Worm (Caenorhabditis elegans) whole organism, late embryonic: ENCODE measurements around the gene nspc-10.

Source experiments
- C38D4.7 ChIP-seq: fragments of 200-800 bp; sonication (Bioruptor generic); optimal IDR thresholded peaks from 2 replicates; lab custom pipeline; 2018; ENCODE audit warnings: mild to moderate bottlenecking, missing genetic modification characterization, moderate library complexity, missing compliant biosample characterization
- F13H6.1 ChIP-seq: sonication (generic microtip); optimal IDR thresholded peaks from 2 replicates; lab custom pipeline; 2016; ENCODE audit warnings: missing genetic modification characterization, missing compliant biosample characterization
- K09A11.1 ChIP-seq: sonication (generic microtip); optimal IDR thresholded peaks from 2 replicates; lab custom pipeline; 2017; ENCODE audit warnings: antibody characterized with exemption, mild to moderate bottlenecking, missing genetic modification characterization, missing compliant biosample characterization; ENCODE audit not compliant: insufficient read depth
- T23F11.4 ChIP-seq: fragments of 200-800 bp; sonication (Bioruptor generic); optimal IDR thresholded peaks from 2 replicates; lab custom pipeline; 2018; ENCODE audit warnings: mild to moderate bottlenecking, missing genetic modification characterization, missing compliant biosample characterization
- ahr-1 ChIP-seq: sonication (generic microtip); optimal IDR thresholded peaks from 2 replicates; lab custom pipeline; 2016; ENCODE audit warnings: missing genetic modification characterization, missing compliant biosample characterization
- ceh-14 ChIP-seq: sonication (generic microtip); optimal IDR thresholded peaks from 2 replicates; lab custom pipeline; 2016; ENCODE audit warnings: missing genotype, missing genetic modification characterization, missing compliant biosample characterization
- ceh-18 ChIP-seq: sonication (generic microtip); optimal IDR thresholded peaks from 2 replicates; lab custom pipeline; 2016; ENCODE audit warnings: missing genetic modification characterization, missing compliant biosample characterization
- ceh-19 ChIP-seq: fragments of 200-800 bp; sonication (Bioruptor generic); optimal IDR thresholded peaks from 2 replicates; lab custom pipeline; 2018; ENCODE audit warnings: mild to moderate bottlenecking, missing genetic modification characterization, missing compliant biosample characterization
- ceh-2 ChIP-seq: sonication (generic microtip); optimal IDR thresholded peaks from 2 replicates; lab custom pipeline; 2016; ENCODE audit warnings: missing genotype, missing genetic modification characterization, missing compliant biosample characterization
- ceh-22 ChIP-seq: sonication (generic microtip); optimal IDR thresholded peaks from 2 replicates; lab custom pipeline; 2017; ENCODE audit warnings: missing biosample characterization, missing genetic modification characterization
- ceh-30 ChIP-seq: fragments of 150-350 bp; optimal IDR thresholded peaks from 2 replicates; lab custom pipeline; 2014; ENCODE audit warnings: missing biosample characterization, missing genetic modification characterization
- ceh-31 ChIP-seq: sonication (generic microtip); optimal IDR thresholded peaks from 2 replicates; lab custom pipeline; 2016; ENCODE audit warnings: missing genetic modification characterization, missing compliant biosample characterization
- ceh-34 ChIP-seq: sonication (generic microtip); optimal IDR thresholded peaks from 2 replicates; lab custom pipeline; 2016; ENCODE audit warnings: mild to moderate bottlenecking, missing genetic modification characterization, missing compliant biosample characterization
- ceh-48 ChIP-seq: sonication (generic microtip); optimal IDR thresholded peaks from 2 replicates; lab custom pipeline; 2016; ENCODE audit warnings: missing genetic modification characterization, inconsistent platforms, missing compliant biosample characterization
- ceh-9 ChIP-seq: sonication (generic microtip); optimal IDR thresholded peaks from 2 replicates; lab custom pipeline; 2016; ENCODE audit warnings: mild to moderate bottlenecking, missing genetic modification characterization, inconsistent platforms, missing compliant biosample characterization
- che-1 ChIP-seq: sonication (generic microtip); optimal IDR thresholded peaks from 2 replicates; lab custom pipeline; 2016; ENCODE audit warnings: mild to moderate bottlenecking, missing genetic modification characterization, missing compliant biosample characterization
- elt-2 ChIP-seq: sonication (generic microtip); optimal IDR thresholded peaks from 2 replicates; lab custom pipeline; 2016; ENCODE audit warnings: missing genetic modification reagents, missing genetic modification characterization, missing compliant biosample characterization
- fax-1 ChIP-seq: sonication (generic microtip); optimal IDR thresholded peaks from 2 replicates; lab custom pipeline; 2016; ENCODE audit warnings: missing genotype, missing genetic modification characterization, missing compliant biosample characterization
- fkh-10 ChIP-seq: fragments of 150-350 bp; optimal IDR thresholded peaks from 2 replicates; lab custom pipeline; 2014; ENCODE audit warnings: missing biosample characterization, missing genetic modification reagents, missing genetic modification characterization
- fkh-6 ChIP-seq: sonication (generic microtip); optimal IDR thresholded peaks from 2 replicates; lab custom pipeline; 2016; ENCODE audit warnings: missing genetic modification characterization, missing compliant biosample characterization
- hlh-13 ChIP-seq: fragments of 200-800 bp; sonication (Bioruptor generic); optimal IDR thresholded peaks from 2 replicates; lab custom pipeline; 2018; ENCODE audit warnings: mild to moderate bottlenecking, missing genetic modification characterization, missing compliant biosample characterization
- hlh-30 ChIP-seq: sonication (generic microtip); optimal IDR thresholded peaks from 2 replicates; lab custom pipeline; 2017; ENCODE audit warnings: antibody characterized with exemption, missing genetic modification characterization, missing compliant biosample characterization; ENCODE audit not compliant: insufficient read depth
- hlh-6 ChIP-seq: sonication (generic microtip); optimal IDR thresholded peaks from 2 replicates; lab custom pipeline; 2016; ENCODE audit warnings: missing genotype, missing genetic modification characterization, missing compliant biosample characterization
- lin-11 ChIP-seq: fragments of 200-800 bp; sonication (Bioruptor generic); optimal IDR thresholded peaks from 2 replicates; lab custom pipeline; 2018; ENCODE audit warnings: mild to moderate bottlenecking, missing genetic modification characterization, missing compliant biosample characterization
- madf-2 ChIP-seq: sonication (generic microtip); optimal IDR thresholded peaks from 2 replicates; lab custom pipeline; 2017; ENCODE audit warnings: missing genetic modification characterization, missing compliant biosample characterization
- nhr-232 ChIP-seq: sonication (generic microtip); optimal IDR thresholded peaks from 2 replicates; lab custom pipeline; 2016; ENCODE audit warnings: missing genetic modification characterization, missing compliant biosample characterization
- npax-4 ChIP-seq: sonication (generic microtip); optimal IDR thresholded peaks from 2 replicates; lab custom pipeline; 2016; ENCODE audit warnings: missing genetic modification characterization, missing compliant biosample characterization
- pat-9 ChIP-seq: fragments of 200-800 bp; sonication (Bioruptor generic); optimal IDR thresholded peaks from 2 replicates; lab custom pipeline; 2018; ENCODE audit warnings: mild to moderate bottlenecking, missing genetic modification characterization, moderate library complexity, missing compliant biosample characterization
- pha-4 ChIP-seq: fragments of 150-350 bp; optimal IDR thresholded peaks from 2 replicates; lab custom pipeline; 2018; ENCODE audit warnings: missing biosample characterization, missing genetic modification reagents, missing genetic modification characterization
- pqm-1 ChIP-seq: sonication (generic microtip); optimal IDR thresholded peaks from 2 replicates; lab custom pipeline; 2016; ENCODE audit warnings: missing genetic modification characterization, missing compliant biosample characterization
- sdc-2 ChIP-seq: sonication (generic microtip); optimal IDR thresholded peaks from 2 replicates; lab custom pipeline; 2016; ENCODE audit warnings: missing genotype, missing genetic modification characterization, missing compliant biosample characterization
- sox-2 ChIP-seq: fragments of 200-800 bp; sonication (Bioruptor generic); IDR thresholded peaks from 2 replicates; pipeline ENCODE4 v1.3.6; 2022; ENCODE audit warnings: missing genetic modification reagents, missing genetic modification characterization, missing compliant biosample characterization
- syd-9 ChIP-seq: sonication (generic microtip); optimal IDR thresholded peaks from 2 replicates; lab custom pipeline; 2016; ENCODE audit warnings: mild to moderate bottlenecking, missing genetic modification characterization, moderate library complexity, missing compliant biosample characterization
- tbx-2 ChIP-seq: sonication (generic microtip); optimal IDR thresholded peaks from 2 replicates; lab custom pipeline; 2016; ENCODE audit warnings: missing genetic modification characterization, missing compliant biosample characterization
- tbx-7 ChIP-seq: sonication (generic microtip); optimal IDR thresholded peaks from 2 replicates; lab custom pipeline; 2016; ENCODE audit warnings: missing genotype, missing genetic modification characterization, missing compliant biosample characterization
- unc-42 ChIP-seq: sonication (generic microtip); optimal IDR thresholded peaks from 2 replicates; lab custom pipeline; 2016; ENCODE audit warnings: missing genotype, missing genetic modification characterization, missing compliant biosample characterization
- unc-55 ChIP-seq: sonication (generic microtip); optimal IDR thresholded peaks from 2 replicates; lab custom pipeline; 2017; ENCODE audit warnings: missing biosample characterization, missing genetic modification reagents, missing genetic modification characterization
- unc-86 ChIP-seq: sonication (generic microtip); optimal IDR thresholded peaks from 2 replicates; lab custom pipeline; 2016; ENCODE audit warnings: missing genetic modification characterization, missing compliant biosample characterization
- ztf-16 ChIP-seq: sonication (generic microtip); optimal IDR thresholded peaks from 2 replicates; lab custom pipeline; 2017; ENCODE audit warnings: missing genetic modification characterization, missing compliant biosample characterization

Gene nspc-10

ce11 chrX:12367498-12367897, 24.1 kb downstream of the nspc-10 start (continued):
- peak; percentile 33; the same call in 1 of the 2 replicates for TF ChIP-seq sox-2 (GFP tag; lab: Robert Waterston, UW)
- no peak for TF ChIP-seq ceh-14 (tag; lab: Kevin White, UChicago)
- TF ChIP-seq nhr-232, result peak; percentile 43
- TF ChIP-seq hlh-30 (tag; lab: Kevin White, UChicago), result peak; percentile 36
- TF ChIP-seq elt-2 (tag; lab: Kevin White, UChicago), result peak; percentile 67
- TF ChIP-seq sdc-2 (tag; lab: Kevin White, UChicago), result peak; percentile 92
- TF ChIP-seq che-1 (tag; lab: Kevin White, UChicago), result peak; percentile 56
- TF ChIP-seq ceh-34 (tag; lab: Kevin White, UChicago), result peak; percentile 38
- TF ChIP-seq ahr-1, result peak; percentile 18
- peak; percentile 56 for TF ChIP-seq fkh-10 (GFP tag; lab: Kevin White, UChicago)
- no peak for TF ChIP-seq madf-2 (tag; lab: Kevin White, UChicago)
- TF ChIP-seq ceh-2 (tag; lab: Kevin White, UChicago), result peak; percentile 19
- peak; percentile 20 for TF ChIP-seq C38D4.7 (GFP tag; lab: Kevin White, UChicago)
- no peak for TF ChIP-seq unc-42
- TF ChIP-seq hlh-6 (tag; lab: Kevin White, UChicago), result peak; percentile 61
- peak; percentile 66 for TF ChIP-seq pat-9 (tag; lab: Kevin White, UChicago)
- peak; percentile 44 for TF ChIP-seq tbx-2
- TF ChIP-seq ceh-18 (tag; lab: Kevin White, UChicago), result peak; percentile 56
- TF ChIP-seq pqm-1 (tag; lab: Kevin White, UChicago), result no peak
- TF ChIP-seq ceh-22, result no peak

DNA sequence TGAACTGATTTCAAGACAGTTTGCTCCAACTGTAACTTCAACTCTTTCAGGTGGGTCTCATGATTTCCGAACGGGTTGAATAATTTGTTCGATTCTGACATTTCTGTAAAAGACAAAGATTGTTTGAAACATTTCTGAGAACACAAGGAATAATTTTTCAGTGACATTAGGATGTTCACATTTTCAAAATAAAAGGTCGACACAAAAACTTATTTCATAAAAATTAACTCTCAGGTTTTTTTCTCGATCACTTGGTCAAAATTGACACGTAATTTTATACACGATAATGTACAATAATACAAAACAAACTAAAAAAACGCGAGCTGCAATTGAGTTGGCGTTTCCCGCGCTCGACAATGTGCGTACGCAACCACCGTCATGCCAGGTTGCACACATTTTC, 27.9 kb downstream of the nspc-10 start, which contains the start of gene rif-1.2:
Gene rif-1.2, minus strand, starts transcription at position 101 of the 400 bp plus-strand sequence.
- no peak for TF ChIP-seq unc-55 (GFP tag; lab: Kevin White, UChicago)
- TF ChIP-seq unc-86 (tag; lab: Kevin White, UChicago), result no peak
- no peak for TF ChIP-seq sdc-2 (tag; lab: Kevin White, UChicago)
- TF ChIP-seq ceh-19, result no peak
- no peak for TF ChIP-seq hlh-6 (tag; lab: Kevin White, UChicago)
- TF ChIP-seq, all 69 proteins: peak for 0

DNA sequence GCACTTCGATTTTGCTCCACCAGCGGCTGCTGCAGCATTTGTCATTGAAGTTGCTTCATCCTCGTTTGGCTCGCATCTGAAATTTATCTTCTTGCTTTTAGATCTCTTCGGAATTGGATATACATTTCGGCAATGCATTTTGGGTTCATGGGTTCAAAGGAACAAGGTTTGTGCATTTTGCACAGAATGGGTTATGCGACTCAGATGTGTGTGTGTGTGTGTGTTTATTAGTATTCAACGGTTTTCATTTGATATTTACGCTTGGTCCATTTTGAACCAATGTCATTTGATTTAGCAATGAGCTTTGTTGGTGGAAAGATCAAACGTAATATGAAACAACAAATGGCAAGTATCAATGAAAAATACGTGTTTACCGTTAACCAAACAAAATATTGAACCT, 32.4 kb downstream of the nspc-10 start:
- TF ChIP-seq fax-1 (no peak), tbx-7 (tag; lab: Kevin White, UChicago) (no peak), unc-42 (no peak), F13H6.1 (tag; lab: Kevin White, UChicago) (no peak), pha-4 (tag; lab: Kevin White, UChicago) (no peak), T23F11.4 (no peak), unc-55 (GFP tag; lab: Kevin White, UChicago) (no peak), hlh-13 (GFP tag; lab: Kevin White, UChicago) (no peak), ceh-14 (tag; lab: Kevin White, UChicago) (no peak), syd-9 (tag; lab: Kevin White, UChicago) (no peak), C38D4.7 (GFP tag; lab: Kevin White, UChicago) (no peak), tbx-2 (no peak), npax-4 (tag; lab: Kevin White, UChicago) (no peak), ceh-9 (tag; lab: Kevin White, UChicago) (no peak), ztf-16 (no peak), ceh-31 (no peak), ceh-48 (tag; lab: Kevin White, UChicago) (no peak), lin-11 (tag; lab: Kevin White, UChicago) (no peak)

DNA sequence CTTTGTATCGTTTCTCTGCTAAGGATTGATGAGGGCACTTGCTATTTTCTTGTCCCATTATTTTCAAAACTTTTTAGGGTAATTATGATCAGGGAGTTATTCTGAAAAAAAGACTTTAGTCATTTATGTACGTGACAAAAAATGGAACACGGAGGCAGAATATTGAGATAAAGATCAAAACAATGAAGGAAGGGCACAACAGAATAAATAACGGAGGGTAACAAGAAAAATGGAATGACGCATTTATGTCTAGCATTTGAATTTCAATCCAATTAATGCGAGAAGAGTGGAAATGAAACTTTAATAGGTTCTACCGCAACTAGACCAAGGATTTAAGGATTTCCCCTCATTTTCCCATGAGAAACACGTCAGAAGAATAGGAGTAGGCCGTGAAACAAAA, 34.9 kb downstream of the nspc-10 start, which contains the start of gene glb-13:
Gene glb-13, minus strand, starts transcription at position 101 of the 400 bp plus-strand sequence.
- TF ChIP-seq fkh-6 (tag; lab: Kevin White, UChicago), result no peak
- TF ChIP-seq ceh-34 (tag; lab: Kevin White, UChicago), result no peak
- no peak for TF ChIP-seq K09A11.1 (tag; lab: Kevin White, UChicago)
- TF ChIP-seq ceh-30 (tag; lab: Kevin White, UChicago), result no peak
- TF ChIP-seq nhr-232, result no peak
- TF ChIP-seq, all 69 proteins: peak for 0
